Worm (Caenorhabditis elegans): ENCODE measurements around the gene txt-11.

DNA sequence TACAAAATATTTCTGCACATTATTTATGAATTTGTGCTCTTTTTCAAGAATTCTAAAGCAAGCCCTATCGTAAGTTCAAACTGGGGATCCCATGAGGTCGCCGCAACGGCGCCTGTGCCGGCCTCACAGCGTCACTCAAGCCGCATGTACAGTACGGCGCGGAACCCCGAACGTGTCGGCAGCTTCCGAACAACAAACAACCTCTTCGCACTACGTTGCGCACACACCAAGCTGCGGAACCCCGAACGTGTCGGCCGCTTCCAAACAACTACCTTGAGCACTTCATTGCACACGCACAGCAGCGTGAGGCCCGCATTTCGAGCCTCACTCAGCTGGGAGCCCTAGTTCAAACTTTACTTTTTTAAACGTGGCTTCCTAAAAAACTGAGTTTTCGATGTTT, 19.0 kb upstream of the txt-11 start:
- TF ChIP-seq nhr-11 (tag; optimal IDR thresholded peaks at IDR 0.05) (no peak), unc-39 (tag; optimal IDR thresholded peaks at IDR 0.05) (no peak), aly-2 (tag; optimal IDR thresholded peaks at IDR 0.05) (no peak), lin-39 (tag; optimal IDR thresholded peaks at IDR 0.05) (no peak), elt-1 (tag; optimal IDR thresholded peaks at IDR 0.05) (no peak)

Measured in whole organism, L2 larva.